Worm (Caenorhabditis elegans): ENCODE measurements around the gene ptr-18.

ptr-18 gene

DNA sequence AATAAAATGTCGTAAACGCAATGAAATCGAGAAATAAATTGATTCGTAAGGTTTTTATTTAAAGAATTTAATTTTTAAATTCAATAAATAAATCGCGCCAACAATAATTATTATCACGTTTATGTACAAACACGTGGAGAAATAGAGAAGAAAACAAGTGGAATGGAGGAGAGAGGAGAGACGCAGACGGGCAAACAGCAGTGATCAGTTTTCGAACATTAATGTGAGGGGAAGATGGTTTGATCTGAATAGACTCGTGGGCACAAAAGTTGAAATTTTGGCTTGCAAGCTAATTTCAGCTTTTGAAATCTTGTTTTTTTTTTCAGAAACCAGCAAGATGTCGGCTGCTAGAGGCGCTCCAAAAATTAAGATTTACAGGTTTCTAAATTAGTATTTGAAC lies 30.9 kb downstream of the ptr-18 start, which contains the start of gene hphd-1:
Gene hphd-1, minus strand, starts transcription at position 323 of the 400 bp plus-strand sequence.
- TF ChIP-seq aptf-3 (GFP tag; IDR thresholded peaks at IDR 0.05) (no peak), snpc-4 (GFP tag; optimal IDR thresholded peaks at IDR 0.05) (no peak), snpc-4 (tag; optimal IDR thresholded peaks at IDR 0.05) (peak in 3 of 4 experiments; percentile 21 to 72 (median 65)), hmg-1.2 (GFP tag; IDR thresholded peaks at IDR 0.05) (peak; percentile 77), snpc-1.1 (tag; optimal IDR thresholded peaks at IDR 0.05; ENCODE audit: insufficient read depth) (peak; percentile 13), madf-3 (GFP tag; IDR thresholded peaks at IDR 0.05) (no peak), repo-1 (tag; optimal IDR thresholded peaks at IDR 0.05) (no peak), let-607 (tag; optimal IDR thresholded peaks at IDR 0.05) (peak in 1 of 2 experiments; percentile 65), cebp-1 (GFP tag; IDR thresholded peaks at IDR 0.05) (no peak), cebp-1 (tag; optimal IDR thresholded peaks at IDR 0.05) (peak; percentile 37), ZK185.1 (tag; optimal IDR thresholded peaks at IDR 0.05; ENCODE audit: poor library complexity, severe bottlenecking) (peak; percentile 24), tbp1 (GFP tag; optimal IDR thresholded peaks at IDR 0.05) (peak; percentile 13), Y53G8AR.9 (GFP tag; conservative IDR thresholded peaks at IDR 0.05) (0 out of 2 replicates have a peak, but pooled peaks have one; percentile 33), ztf-18 (tag; optimal IDR thresholded peaks at IDR 0.05) (no peak), lin-40 (tag; optimal IDR thresholded peaks at IDR 0.05) (peak; percentile 37), attf-5 (GFP tag; optimal IDR thresholded peaks at IDR 0.05) (peak; percentile 49), F52B5.7 (tag; optimal IDR thresholded peaks at IDR 0.05) (no peak), nhr-80 (tag; optimal IDR thresholded peaks at IDR 0.05) (peak; percentile 69), Y95B8A.8 (GFP tag; IDR thresholded peaks at IDR 0.05) (no peak), rpc-1 (optimal IDR thresholded peaks at IDR 0.05) (no peak), rpc-1 (tag; optimal IDR thresholded peaks at IDR 0.05) (no peak), egl-44 (GFP tag; IDR thresholded peaks at IDR 0.05) (0 out of 2 replicates have a peak, but pooled peaks have one; percentile 38)

DNA sequence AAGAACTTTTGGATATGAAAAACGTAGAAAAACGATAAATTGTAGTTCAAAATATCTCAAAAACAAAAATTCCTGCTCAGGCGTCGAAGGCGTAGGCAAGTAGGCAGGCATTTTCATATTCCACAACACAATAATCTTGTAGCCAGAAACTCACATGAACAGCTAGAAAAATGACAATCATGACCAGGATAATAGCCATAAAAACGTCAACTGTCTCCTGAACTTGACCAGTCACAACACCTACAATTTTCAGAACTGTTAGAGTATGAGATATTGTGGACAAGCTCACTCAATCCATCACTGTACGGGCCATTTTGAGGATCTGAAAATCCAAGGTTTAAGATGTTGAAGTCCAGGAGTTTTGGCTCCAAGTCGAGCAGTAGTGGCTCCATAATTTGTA lies 32.1 kb downstream of the ptr-18 start, which contains the start of gene Y38F1A.7:
Gene Y38F1A.7, minus strand, starts transcription at position 392 of the 400 bp plus-strand sequence.
- no peak for TF ChIP-seq dpff-1 (tag; optimal IDR thresholded peaks at IDR 0.05)
- no peak for TF ChIP-seq D2030.7 (GFP tag; IDR thresholded peaks at IDR 0.05)
- no peak for TF ChIP-seq attf-5 (GFP tag; optimal IDR thresholded peaks at IDR 0.05)
- TF ChIP-seq egl-44 (GFP tag; IDR thresholded peaks at IDR 0.05): no peak
- TF ChIP-seq nhr-80 (tag; optimal IDR thresholded peaks at IDR 0.05): no peak
- TF ChIP-seq tbx-9 (tag; optimal IDR thresholded peaks at IDR 0.05; ENCODE audit: borderline replicate concordance): no peak
- TF ChIP-seq madf-3 (GFP tag; IDR thresholded peaks at IDR 0.05): no peak
- no peak for TF ChIP-seq ztf-26 (tag; optimal IDR thresholded peaks at IDR 0.05)
- no peak for TF ChIP-seq atf-7 (tag; optimal IDR thresholded peaks at IDR 0.05)
- no peak for TF ChIP-seq B0035.1 (tag; optimal IDR thresholded peaks at IDR 0.05)
- TF ChIP-seq hmg-20 (GFP tag; IDR thresholded peaks at IDR 0.05): no peak
- no peak for TF ChIP-seq lir-1 (GFP tag; conservative IDR thresholded peaks at IDR 0.05)
- no peak for TF ChIP-seq nhr-179 (tag; optimal IDR thresholded peaks at IDR 0.05)
- no peak for TF ChIP-seq F55B11.4 (tag; optimal IDR thresholded peaks at IDR 0.05; ENCODE audit: borderline replicate concordance, insufficient read depth)
- TF ChIP-seq ets-4 (GFP tag; optimal IDR thresholded peaks at IDR 0.05): no peak
- no peak for TF ChIP-seq attf-6 (GFP tag; IDR thresholded peaks at IDR 0.05)

ce11 chrII:13000753-13001152 lies 35.4 kb downstream of the ptr-18 start, which contains the start of gene Y38F1A.8:
Y38F1A.8 (minus strand) TSS chrII:13000853.
- TF ChIP-seq tbx-9 (tag; optimal IDR thresholded peaks at IDR 0.05; ENCODE audit: borderline replicate concordance) (no peak), lsy-27 (tag; optimal IDR thresholded peaks at IDR 0.05; ENCODE audit: borderline replicate concordance, insufficient read depth) (no peak), ztf-25 (GFP tag; IDR thresholded peaks at IDR 0.05) (0 out of 2 replicates have a peak, but pooled peaks have one; percentile 15)
